Worm (Caenorhabditis elegans) whole organism, L2 larva: ENCODE measurements around the gene F35A5.1.

Source experiments
- F13H6.1 ChIP-seq: sonication (generic microtip); optimal IDR thresholded peaks from 2 replicates; lab custom pipeline; 2016; ENCODE audit warnings: missing genetic modification characterization, missing compliant biosample characterization
- blmp-1 ChIP-seq: sonication (generic microtip); optimal IDR thresholded peaks from 2 replicates; lab custom pipeline; 2017; ENCODE audit warnings: missing genetic modification characterization, mild to moderate bottlenecking, missing compliant biosample characterization, antibody characterized with exemption, moderate library complexity; ENCODE audit not compliant: insufficient read depth
- crh-2 ChIP-seq: sonication (generic microtip); optimal IDR thresholded peaks from 2 replicates; lab custom pipeline; 2017; ENCODE audit warnings: missing biosample characterization, missing genetic modification characterization
- elt-1 ChIP-seq: fragments of 150-350 bp; optimal IDR thresholded peaks from 2 replicates; lab custom pipeline; 2014; ENCODE audit warnings: missing biosample characterization, missing genetic modification characterization
- lin-39 ChIP-seq: fragments of 150-350 bp; optimal IDR thresholded peaks from 2 replicates; lab custom pipeline; 2014; ENCODE audit warnings: missing biosample characterization, missing genetic modification reagents, missing genetic modification characterization
- nhr-237 ChIP-seq: fragments of 150-350 bp; optimal IDR thresholded peaks from 2 replicates; lab custom pipeline; 2014; ENCODE audit warnings: missing biosample characterization, missing genetic modification characterization
- skn-1 ChIP-seq: sonication (generic microtip); optimal IDR thresholded peaks from 2 replicates; lab custom pipeline; 2017; ENCODE audit warnings: missing biosample characterization, missing genetic modification characterization
- snpc-4 ChIP-seq: fragments of 150-350 bp; optimal IDR thresholded peaks from 2 replicates; lab custom pipeline; 2014; ENCODE audit warnings: missing biosample characterization, missing genetic modification characterization
- ztf-4 ChIP-seq: fragments of 150-350 bp; optimal IDR thresholded peaks from 2 replicates; lab custom pipeline; 2014; ENCODE audit warnings: missing biosample characterization, missing genetic modification characterization

- TF ChIP-seq snpc-4, result no peak
- no peak for TF ChIP-seq ztf-4 (tag; lab: Kevin White, UChicago)
- TF ChIP-seq nhr-237 (tag; lab: Kevin White, UChicago), result no peak
- TF ChIP-seq elt-1 (tag; lab: Kevin White, UChicago), result no peak
- TF ChIP-seq F13H6.1 (tag; lab: Kevin White, UChicago), result peak; percentile 48
- TF ChIP-seq skn-1, result no peak
- no peak for TF ChIP-seq blmp-1
- no peak for TF ChIP-seq lin-39
- no peak for TF ChIP-seq crh-2 (tag; lab: Kevin White, UChicago)
Measured at ce11 chrX:3819697-3820096, 12.4 kb downstream of the F35A5.1 start.
